Worm (Caenorhabditis elegans) whole organism, midembryonic: ENCODE results near the gene F58E6.4.

Experiments used
- T22C8.4 ChIP-seq: fragments of 200-800 bp; sonication (Bioruptor generic); IDR thresholded peaks from 2 replicates; pipeline ENCODE4 v1.3.6; 2022; ENCODE audit warnings: missing genetic modification characterization, missing compliant biosample characterization
- cog-1 ChIP-seq: sonication (generic microtip); optimal IDR thresholded peaks from 2 replicates; lab custom pipeline; 2016; ENCODE audit warnings: missing genetic modification characterization, missing compliant biosample characterization
- flt-1 ChIP-seq: fragments of 200-800 bp; sonication (Bioruptor generic); IDR thresholded peaks from 2 replicates; pipeline ENCODE4 v1.3.6; 2022; ENCODE audit warnings: missing genetic modification characterization, missing compliant biosample characterization
- klf-2 ChIP-seq: fragments of 200-800 bp; sonication (Bioruptor generic); conservative IDR thresholded peaks from 2 replicates; pipeline ENCODE4 v1.3.6; 2022; ENCODE audit warnings: missing genetic modification reagents, missing genetic modification characterization, missing compliant biosample characterization
- med-1 ChIP-seq: sonication (generic microtip); optimal IDR thresholded peaks from 2 replicates; lab custom pipeline; 2017; ENCODE audit warnings: missing genetic modification characterization, mild to moderate bottlenecking, missing compliant biosample characterization, antibody characterized with exemption, missing genetic modification reagents; ENCODE audit not compliant: insufficient read depth
- ref-1 ChIP-seq: fragments of 200-800 bp; sonication (Bioruptor generic); conservative IDR thresholded peaks from 2 replicates; pipeline ENCODE4 v1.3.6; 2022; ENCODE audit warnings: missing genetic modification reagents, missing genetic modification characterization, missing compliant biosample characterization
- tab-1 ChIP-seq: fragments of 200-800 bp; sonication (Bioruptor generic); IDR thresholded peaks from 2 replicates; pipeline ENCODE4 v1.3.6; 2022; ENCODE audit warnings: missing genetic modification characterization, missing compliant biosample characterization
- ztf-23 ChIP-seq: fragments of 200-800 bp; sonication (Bioruptor generic); IDR thresholded peaks from 2 replicates; pipeline ENCODE4 v1.3.6; 2022; ENCODE audit warnings: missing genetic modification reagents, missing genetic modification characterization, missing compliant biosample characterization
- ztf-29 ChIP-seq: fragments of 200-800 bp; sonication (Bioruptor generic); IDR thresholded peaks from 2 replicates; pipeline ENCODE4 v1.3.6; 2022; ENCODE audit warnings: missing genetic modification reagents, missing genetic modification characterization, missing compliant biosample characterization

Gene F58E6.4

DNA sequence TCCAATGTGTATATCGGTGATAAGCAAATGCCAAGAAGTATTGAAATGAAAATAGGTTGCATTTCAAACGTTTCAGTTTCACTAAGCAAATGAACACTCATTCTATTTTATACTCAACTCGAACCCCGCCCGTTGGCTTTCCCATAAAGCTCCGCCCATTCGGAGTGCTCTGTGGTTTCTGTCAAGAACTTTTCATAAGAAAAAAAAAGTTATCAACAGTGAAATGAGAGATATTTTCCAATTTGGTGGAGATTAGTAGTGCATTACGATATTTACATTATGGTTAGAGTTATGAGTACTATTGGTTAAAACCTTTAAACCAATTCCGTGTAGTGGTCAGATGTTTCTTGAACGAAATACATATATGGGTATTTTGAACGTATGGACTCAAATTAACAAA lies at the start of gene F58E6.4:
Gene F58E6.4 (minus strand): TSS at position 101 of the 400 bp plus-strand sequence.
- TF ChIP-seq ztf-23 = no peak
- TF ChIP-seq ztf-29 = no peak

ce11 chrV:9799076-9799475 lies 48.9 kb upstream of the F58E6.4 start, which contains the start of gene F46B6.13:
Gene F46B6.13, minus strand, starts transcription at chrV:9799176.
- TF ChIP-seq med-1 = no peak
- no peak for TF ChIP-seq ztf-29
- TF ChIP-seq flt-1 (GFP tag; lab: Robert Waterston, UW) = no peak
- no peak for TF ChIP-seq cog-1
- TF ChIP-seq ztf-23 = no peak
- TF ChIP-seq tab-1 (GFP tag; lab: Robert Waterston, UW) = no peak
- TF ChIP-seq klf-2 (GFP tag; lab: Robert Waterston, UW) = no peak
- no peak for TF ChIP-seq T22C8.4 (GFP tag; lab: Robert Waterston, UW)
- TF ChIP-seq ref-1 = no peak

DNA sequence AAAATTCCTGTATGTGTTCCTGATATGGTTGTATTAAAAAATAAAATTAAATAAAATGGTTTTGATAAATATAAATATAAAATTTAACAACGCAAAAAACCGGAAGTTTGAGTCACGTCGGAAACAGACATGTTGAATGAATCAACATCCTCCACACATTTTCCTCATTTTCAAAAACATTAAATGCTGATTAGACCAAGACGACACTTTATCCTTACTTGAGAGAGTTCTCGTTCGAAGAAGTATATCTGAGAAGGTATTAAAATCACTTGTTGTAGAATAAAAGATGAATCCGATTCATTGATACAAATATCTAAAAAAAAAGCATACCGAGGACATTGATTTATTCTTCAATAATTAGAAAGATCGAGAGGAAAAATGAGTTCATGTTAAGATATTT lies 48.0 kb upstream of the F58E6.4 start:
- TF ChIP-seq ref-1 (no peak), T22C8.4 (GFP tag; lab: Robert Waterston, UW) (no peak), tab-1 (GFP tag; lab: Robert Waterston, UW) (no peak), med-1 (no peak)

DNA sequence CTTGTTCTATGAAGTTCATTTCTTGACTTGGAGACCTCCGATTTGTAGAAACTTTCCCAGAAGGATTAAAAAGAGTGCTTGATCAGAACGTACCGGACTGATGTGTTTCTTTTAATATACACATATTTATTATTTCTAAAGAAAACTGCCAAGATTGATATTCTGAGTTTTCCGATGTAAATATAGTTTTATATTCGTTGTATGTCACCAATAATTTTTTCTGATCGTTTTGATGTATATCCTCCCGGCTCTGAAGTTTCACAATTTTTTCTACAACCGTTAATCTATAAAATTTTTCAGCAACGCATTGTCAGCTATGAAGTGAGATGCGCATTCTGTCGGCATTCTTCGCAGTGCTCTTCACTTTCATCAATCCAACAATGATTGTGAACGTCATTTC lies 46.4 kb upstream of the F58E6.4 start, which contains the start of gene F46B6.9:
Gene F46B6.9 (plus strand): TSS at position 301 of the 400 bp plus-strand sequence.
- no peak for TF ChIP-seq tab-1 (GFP tag; lab: Robert Waterston, UW)
- no peak for TF ChIP-seq med-1
- no peak for TF ChIP-seq ref-1
- TF ChIP-seq cog-1 = no peak
- TF ChIP-seq T22C8.4 (GFP tag; lab: Robert Waterston, UW) = no peak
- TF ChIP-seq klf-2 (GFP tag; lab: Robert Waterston, UW) = no peak
- TF ChIP-seq ztf-29 = no peak
- TF ChIP-seq ztf-23 = no peak
- TF ChIP-seq flt-1 (GFP tag; lab: Robert Waterston, UW) = no peak

- TF ChIP-seq T22C8.4 (GFP tag; lab: Robert Waterston, UW) (no peak), tab-1 (GFP tag; lab: Robert Waterston, UW) (no peak), klf-2 (GFP tag; lab: Robert Waterston, UW) (no peak), cog-1 (no peak), med-1 (no peak), ztf-23 (no peak), flt-1 (GFP tag; lab: Robert Waterston, UW) (no peak), ztf-29 (no peak), ref-1 (no peak)
Measured at ce11 chrV:9796002-9796401, 45.8 kb upstream of the F58E6.4 start.

DNA sequence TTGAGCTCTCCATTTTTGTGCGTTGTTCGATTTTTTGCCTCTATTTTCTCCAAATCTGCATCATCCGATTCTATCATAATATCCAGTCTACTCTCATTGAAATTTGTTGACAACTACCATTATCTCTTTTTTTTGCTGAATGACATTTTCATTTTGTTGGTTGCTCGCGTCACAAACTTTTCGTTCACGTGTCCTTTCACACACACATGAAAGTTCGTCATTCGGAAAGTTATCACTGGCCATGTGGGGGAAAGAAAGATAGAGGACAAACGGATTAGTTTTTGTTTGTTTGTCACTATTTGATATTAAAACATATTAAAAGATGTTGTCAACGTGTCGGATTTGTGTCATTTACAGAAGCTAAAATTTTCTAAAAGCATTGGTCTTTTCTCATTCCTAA lies 44.8 kb upstream of the F58E6.4 start:
- no peak for TF ChIP-seq ztf-23
- TF ChIP-seq ztf-29 = no peak
- TF ChIP-seq med-1 = no peak
- no peak for TF ChIP-seq T22C8.4 (GFP tag; lab: Robert Waterston, UW)
- TF ChIP-seq ref-1 = no peak
- no peak for TF ChIP-seq tab-1 (GFP tag; lab: Robert Waterston, UW)
- TF ChIP-seq flt-1 (GFP tag; lab: Robert Waterston, UW) = no peak
- no peak for TF ChIP-seq cog-1
- TF ChIP-seq klf-2 (GFP tag; lab: Robert Waterston, UW) = no peak

DNA sequence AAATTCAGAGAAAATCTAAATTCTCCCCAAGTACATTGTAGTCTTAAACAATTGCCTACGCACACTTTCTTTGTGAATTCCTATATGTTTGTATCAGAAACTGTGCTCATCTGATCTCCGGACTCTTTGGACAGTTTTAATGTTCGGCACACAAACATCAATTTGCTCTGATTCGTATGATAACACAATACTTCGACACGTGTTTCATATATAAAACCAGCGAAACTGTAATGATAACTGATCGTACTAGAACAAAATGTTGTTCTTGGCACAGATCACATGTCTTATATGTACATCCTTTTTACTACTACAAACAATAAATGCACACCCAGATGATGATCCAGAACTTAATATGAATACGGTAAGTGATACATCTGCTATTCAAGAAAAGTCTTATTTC lies 41.1 kb upstream of the F58E6.4 start, which contains the start of gene lipl-2:
Gene lipl-2 (plus strand): TSS at position 236 of the 400 bp plus-strand sequence.
- no peak for TF ChIP-seq tab-1 (GFP tag; lab: Robert Waterston, UW)
- TF ChIP-seq ref-1 = no peak
- no peak for TF ChIP-seq med-1
- no peak for TF ChIP-seq ztf-23
- no peak for TF ChIP-seq T22C8.4 (GFP tag; lab: Robert Waterston, UW)
- no peak for TF ChIP-seq flt-1 (GFP tag; lab: Robert Waterston, UW)
- TF ChIP-seq ztf-29 = no peak
- no peak for TF ChIP-seq cog-1
- TF ChIP-seq klf-2 (GFP tag; lab: Robert Waterston, UW) = no peak

DNA sequence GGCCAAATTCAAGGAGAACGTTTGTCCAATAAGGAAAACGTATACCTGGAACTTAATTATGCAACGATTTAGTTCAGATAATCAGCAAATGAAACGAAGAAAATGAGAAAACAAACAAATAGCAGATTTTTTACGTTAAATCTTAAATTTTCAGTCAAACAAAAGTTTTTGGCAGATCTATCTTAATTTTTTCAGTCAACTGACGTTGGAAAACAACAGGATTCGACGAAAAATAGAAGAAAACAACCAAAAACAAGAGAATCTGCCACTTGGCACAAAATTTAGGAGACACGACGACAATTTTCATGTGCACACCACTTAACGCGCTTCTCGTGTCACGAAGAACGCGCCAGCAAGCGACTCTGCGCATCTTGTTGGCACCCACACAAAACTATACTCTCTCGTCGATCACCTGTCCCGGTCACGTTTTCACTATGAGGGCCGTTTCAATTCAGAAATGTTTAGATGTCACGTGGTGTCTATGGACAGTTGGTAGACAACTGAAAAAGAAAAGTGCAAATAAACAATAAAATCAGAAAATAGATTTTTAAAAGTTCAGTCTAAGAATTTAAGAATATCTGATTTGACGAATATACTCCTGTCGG lies 39.6 kb upstream of the F58E6.4 start, which contains the start of gene ztf-7:
Gene ztf-7 (minus strand): TSS at position 51 of the 605 bp plus-strand sequence.
- TF ChIP-seq ztf-23 = no peak
- TF ChIP-seq cog-1 = no peak
- TF ChIP-seq T22C8.4 (GFP tag; lab: Robert Waterston, UW) = no peak
- no peak for TF ChIP-seq flt-1 (GFP tag; lab: Robert Waterston, UW)
- no peak for TF ChIP-seq klf-2 (GFP tag; lab: Robert Waterston, UW)
- TF ChIP-seq ref-1 = no peak
- TF ChIP-seq ztf-29 = no peak
- TF ChIP-seq tab-1 (GFP tag; lab: Robert Waterston, UW) = no peak
- TF ChIP-seq med-1 = no peak

DNA sequence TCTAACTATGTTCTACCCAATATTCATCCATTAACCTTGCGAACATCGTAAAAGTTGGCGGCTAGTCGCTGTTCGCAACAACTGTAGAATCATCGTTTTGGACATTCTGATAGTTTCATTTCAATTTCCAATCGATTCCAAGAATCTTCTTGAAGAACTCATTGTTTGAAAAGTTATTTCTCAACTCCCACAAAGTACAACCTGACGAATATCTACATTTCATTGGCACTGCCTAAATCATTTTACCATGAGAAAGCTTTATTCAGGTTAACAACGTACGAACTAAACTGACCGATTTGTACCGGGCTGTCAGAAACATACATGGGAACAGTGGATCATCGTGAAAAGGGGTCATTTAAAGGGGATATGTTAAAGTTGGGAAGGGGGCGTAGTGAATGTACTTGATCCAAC lies 36.5 kb upstream of the F58E6.4 start, which contains the start of gene F46B6.6:
Gene F46B6.6 (minus strand): TSS at position 148 of the 411 bp plus-strand sequence.
- no peak for TF ChIP-seq klf-2 (GFP tag; lab: Robert Waterston, UW)
- TF ChIP-seq cog-1 = no peak
- no peak for TF ChIP-seq ztf-23
- no peak for TF ChIP-seq flt-1 (GFP tag; lab: Robert Waterston, UW)
- no peak for TF ChIP-seq ref-1
- TF ChIP-seq tab-1 (GFP tag; lab: Robert Waterston, UW) = no peak
- no peak for TF ChIP-seq ztf-29
- TF ChIP-seq T22C8.4 (GFP tag; lab: Robert Waterston, UW) = no peak
- no peak for TF ChIP-seq med-1

DNA sequence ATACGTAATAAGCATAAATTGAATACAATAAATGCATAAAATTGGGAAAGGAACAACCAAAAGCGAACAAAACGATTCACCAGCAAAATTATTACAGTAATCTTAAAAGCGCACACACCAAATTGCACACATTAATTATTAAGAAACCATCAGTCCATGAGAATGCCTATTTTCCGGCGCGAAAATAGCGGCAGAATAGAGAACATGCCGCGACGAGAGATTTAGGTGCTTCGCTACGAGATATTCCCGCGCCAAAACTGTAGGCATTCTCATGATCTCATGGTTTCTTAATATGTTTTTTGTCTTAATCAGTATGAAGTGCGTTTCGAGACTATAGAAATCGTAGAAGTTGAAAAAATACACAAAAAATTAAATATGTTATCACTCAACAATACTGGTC lies 34.0 kb upstream of the F58E6.4 start:
- TF ChIP-seq flt-1 (GFP tag; lab: Robert Waterston, UW) = no peak
- no peak for TF ChIP-seq med-1
- TF ChIP-seq ztf-23 = no peak
- TF ChIP-seq klf-2 (GFP tag; lab: Robert Waterston, UW) = no peak
- TF ChIP-seq tab-1 (GFP tag; lab: Robert Waterston, UW) = no peak
- TF ChIP-seq cog-1 = no peak
- TF ChIP-seq ztf-29 = no peak
- no peak for TF ChIP-seq T22C8.4 (GFP tag; lab: Robert Waterston, UW)
- TF ChIP-seq ref-1 = no peak

- no peak for TF ChIP-seq klf-2 (GFP tag; lab: Robert Waterston, UW)
- no peak for TF ChIP-seq T22C8.4 (GFP tag; lab: Robert Waterston, UW)
- no peak for TF ChIP-seq tab-1 (GFP tag; lab: Robert Waterston, UW)
- TF ChIP-seq flt-1 (GFP tag; lab: Robert Waterston, UW) = no peak
- no peak for TF ChIP-seq cog-1
Measured at ce11 chrV:9782969-9783368, 32.8 kb upstream of the F58E6.4 start, which contains the start of gene F46B6.5. Gene F46B6.5, minus strand, starts transcription at chrV:9783069.
